Worm (Caenorhabditis elegans) whole organism, L3 larva: ENCODE measurements around the gene aco-1.

Experiments
- aly-2 ChIP-seq: fragments of 150-350 bp; optimal IDR thresholded peaks from 2 replicates; lab custom pipeline; 2014; ENCODE audit warnings: missing biosample characterization, missing genetic modification characterization
- ceh-28 ChIP-seq: fragments of 150-350 bp; optimal IDR thresholded peaks from 2 replicates; lab custom pipeline; 2014; ENCODE audit warnings: missing biosample characterization, missing genetic modification reagents, missing genetic modification characterization
- elt-2 ChIP-seq: sonication (generic microtip); optimal IDR thresholded peaks from 2 replicates; lab custom pipeline; 2016; ENCODE audit warnings: missing genetic modification reagents, mild to moderate bottlenecking, missing genetic modification characterization, missing compliant biosample characterization
- elt-3 ChIP-seq, 3 experiments: fragments of 150-350 bp in 1 of 3; sonication (generic microtip) in 2 of 3; optimal IDR thresholded peaks; 2 replicates in 2 of 3; 4 replicates in 1 of 3; lab custom pipeline; 2014 to 2017; ENCODE audit warnings: missing biosample characterization in 3 of 3, missing genetic modification characterization in 3 of 3
- hmg-11 ChIP-seq: sonication (generic microtip); optimal IDR thresholded peaks from 2 replicates; lab custom pipeline; 2016; ENCODE audit warnings: missing genetic modification characterization, missing compliant biosample characterization
- mml-1 ChIP-seq: fragments of 150-350 bp; sonication (generic microtip); optimal IDR thresholded peaks from 3 replicates; lab custom pipeline; 2014; ENCODE audit warnings: missing biosample characterization, missing genetic modification characterization
- nhr-25 ChIP-seq: sonication (generic microtip); optimal IDR thresholded peaks from 2 replicates; lab custom pipeline; 2017; ENCODE audit warnings: missing biosample characterization, missing genetic modification characterization
- pqm-1 ChIP-seq: fragments of 150-350 bp; optimal IDR thresholded peaks from 2 replicates; lab custom pipeline; 2017; ENCODE audit warnings: missing biosample characterization, missing genetic modification characterization, inconsistent platforms
- unc-39 ChIP-seq: sonication (generic microtip); optimal IDR thresholded peaks from 4 replicates; lab custom pipeline; 2017; ENCODE audit warnings: missing biosample characterization, missing genetic modification characterization
- zag-1 ChIP-seq: fragments of 150-350 bp; optimal IDR thresholded peaks from 2 replicates; lab custom pipeline; 2014; ENCODE audit warnings: missing biosample characterization, missing genetic modification characterization

Gene aco-1

ce11 chrX:11392924-11393323, 53.2 kb downstream of the aco-1 start, which contains the start of gene prx-12:
Gene prx-12 (plus strand): TSS chrX:11393294.
- TF ChIP-seq unc-39 (tag; lab: Kevin White, UChicago) = no peak
- TF ChIP-seq elt-3 (tag; optimal IDR thresholded peaks at IDR 0.05; lab: Kevin White, UChicago) = peak in 1 of 3 experiments; percentile 9
- TF ChIP-seq ceh-28 = no peak
- peak; percentile 2 for TF ChIP-seq nhr-25 (tag; lab: Kevin White, UChicago)
- TF ChIP-seq hmg-11 (tag; lab: Kevin White, UChicago) = no peak
- peak; percentile 76 for TF ChIP-seq elt-2 (tag; lab: Kevin White, UChicago)
- no peak for TF ChIP-seq aly-2 (tag; lab: Kevin White, UChicago)
- no peak for TF ChIP-seq zag-1
- TF ChIP-seq pqm-1 (tag; lab: Kevin White, UChicago) = peak; percentile 61
- no peak for TF ChIP-seq mml-1
